Fruit fly (Drosophila melanogaster) whole organism, embryonic: ENCODE measurements around the gene CG14965.

ENCODE experiments used
- Atf6 ChIP-seq: fragments of 200-800 bp; sonication (Bioruptor generic); IDR thresholded peaks from 2 replicates; pipeline ENCODE4 v1.3.6; 2022; ENCODE audit warnings: missing biosample characterization, missing genetic modification characterization
- B-H2 ChIP-seq: fragments of 200-800 bp; sonication (Bioruptor generic); optimal IDR thresholded peaks from 2 replicates; lab custom pipeline; 2018; ENCODE audit warnings: missing biosample characterization, mild to moderate bottlenecking, missing genetic modification characterization
- CG10431 ChIP-seq: fragments of 200-800 bp; sonication (Bioruptor generic); optimal IDR thresholded peaks from 3 replicates; lab custom pipeline; 2018; ENCODE audit warnings: missing biosample characterization, mild to moderate bottlenecking, missing genetic modification characterization
- CG10543 ChIP-seq: fragments of 200-800 bp; sonication (Bioruptor generic); optimal IDR thresholded peaks from 3 replicates; lab custom pipeline; 2017; ENCODE audit warnings: missing biosample characterization, mild to moderate bottlenecking, missing genetic modification characterization, moderate library complexity
- CG10959 ChIP-seq: fragments of 200-800 bp; sonication (Bioruptor generic); IDR thresholded peaks from 2 replicates; pipeline ENCODE4 v1.3.6; 2022; ENCODE audit warnings: missing biosample characterization, missing genetic modification characterization
- CG10979 ChIP-seq: fragments of 200-800 bp; sonication (Bioruptor generic); optimal IDR thresholded peaks from 2 replicates; lab custom pipeline; 2018; ENCODE audit warnings: missing biosample characterization, mild to moderate bottlenecking, missing genetic modification characterization, moderate library complexity
- CG11696 ChIP-seq: fragments of 200-800 bp; sonication (Bioruptor generic); IDR thresholded peaks from 2 replicates; pipeline ENCODE4 v1.3.6; 2022; ENCODE audit warnings: missing biosample characterization, missing genetic modification characterization
- CG12659 ChIP-seq: fragments of 200-800 bp; sonication (Bioruptor generic); optimal IDR thresholded peaks from 3 replicates; lab custom pipeline; 2017; ENCODE audit warnings: mild to moderate bottlenecking, missing biosample characterization, missing genetic modification reagents, missing genetic modification characterization
- CG14860 ChIP-seq: fragments of 200-800 bp; sonication (Bioruptor generic); IDR thresholded peaks from 3 replicates; pipeline ENCODE4 v1.3.6; 2022; ENCODE audit warnings: missing biosample characterization, missing genetic modification characterization; ENCODE audit not compliant: partially characterized antibody
- CG16779 ChIP-seq: fragments of 200-800 bp; sonication (Bioruptor generic); IDR thresholded peaks from 2 replicates; pipeline ENCODE4 v1.3.6; 2022; ENCODE audit warnings: missing biosample characterization, missing genetic modification characterization
- CG16813 ChIP-seq: fragments of 200-800 bp; sonication (Bioruptor generic); IDR thresholded peaks from 3 replicates; pipeline ENCODE4 v1.3.6; 2022; ENCODE audit warnings: missing biosample characterization, missing genetic modification characterization; ENCODE audit not compliant: partially characterized antibody
- CG18764 ChIP-seq: fragments of 200-800 bp; sonication (Bioruptor generic); optimal IDR thresholded peaks from 3 replicates; lab custom pipeline; 2016; ENCODE audit warnings: missing biosample characterization, missing genetic modification characterization
- CG2129 ChIP-seq: fragments of 200-800 bp; sonication (Bioruptor generic); IDR thresholded peaks from 2 replicates; pipeline ENCODE4 v1.3.6; 2022; ENCODE audit warnings: missing biosample characterization, missing genetic modification characterization; ENCODE audit not compliant: partially characterized antibody
- CG31365 ChIP-seq: fragments of 200-800 bp; sonication (Bioruptor generic); optimal IDR thresholded peaks from 2 replicates; lab custom pipeline; 2018; ENCODE audit warnings: missing biosample characterization, mild to moderate bottlenecking, missing genetic modification characterization
- CG4820 ChIP-seq: fragments of 200-800 bp; sonication (Bioruptor generic); optimal IDR thresholded peaks from 3 replicates; lab custom pipeline; 2016; ENCODE audit warnings: missing biosample characterization, missing genetic modification characterization
- CG7963 ChIP-seq: fragments of 200-800 bp; sonication (Bioruptor generic); IDR thresholded peaks from 3 replicates; pipeline ENCODE4 v1.3.6; 2022; ENCODE audit warnings: missing biosample characterization, missing genetic modification characterization; ENCODE audit not compliant: partially characterized antibody
- CG8924 ChIP-seq: fragments of 200-800 bp; optimal IDR thresholded peaks from 3 replicates; lab custom pipeline; 2019; ENCODE audit warnings: missing biosample characterization, mild to moderate bottlenecking, missing genetic modification characterization, moderate library complexity
- CG9797 ChIP-seq: fragments of 200-800 bp; sonication (Bioruptor generic); optimal IDR thresholded peaks from 3 replicates; lab custom pipeline; 2018; ENCODE audit warnings: missing biosample characterization, mild to moderate bottlenecking, missing genetic modification characterization
- CTCF ChIP-seq: fragments of 200-800 bp; sonication (Bioruptor generic); optimal IDR thresholded peaks from 2 replicates; lab custom pipeline; 2017; ENCODE audit warnings: missing biosample characterization, mild to moderate bottlenecking, missing genetic modification characterization, moderate library complexity
- D19B ChIP-seq: fragments of 200-800 bp; sonication (Bioruptor generic); optimal IDR thresholded peaks from 2 replicates; lab custom pipeline; 2017; ENCODE audit warnings: missing biosample characterization, mild to moderate bottlenecking, missing genetic modification characterization
- Dp ChIP-seq: fragments of 200-800 bp; sonication (Bioruptor generic); optimal IDR thresholded peaks from 2 replicates; lab custom pipeline; 2018; ENCODE audit warnings: missing biosample characterization, mild to moderate bottlenecking, missing genetic modification characterization, moderate library complexity
- Fer2 ChIP-seq: fragments of 200-800 bp; sonication (Bioruptor generic); optimal IDR thresholded peaks from 2 replicates; lab custom pipeline; 2018; ENCODE audit warnings: missing biosample characterization, mild to moderate bottlenecking, missing genetic modification characterization, moderate library complexity
- HLH54F ChIP-seq: fragments of 200-800 bp; sonication (Bioruptor generic); optimal IDR thresholded peaks from 3 replicates; lab custom pipeline; 2016; ENCODE audit warnings: missing biosample characterization, missing genetic modification characterization
- Mes4 ChIP-seq: fragments of 200-800 bp; sonication (Bioruptor generic); optimal IDR thresholded peaks from 2 replicates; lab custom pipeline; 2016; ENCODE audit warnings: missing biosample characterization, missing genetic modification characterization
- Mrtf ChIP-seq: fragments of 200-800 bp; sonication (Bioruptor generic); IDR thresholded peaks from 3 replicates; pipeline ENCODE4 v1.3.6; 2022; ENCODE audit warnings: missing biosample characterization, missing genetic modification characterization
- Myb ChIP-seq: fragments of 200-800 bp; sonication (Bioruptor generic); optimal IDR thresholded peaks from 2 replicates; lab custom pipeline; 2016; ENCODE audit warnings: missing biosample characterization, missing genetic modification characterization
- Oaz ChIP-seq: fragments of 200-800 bp; sonication (Bioruptor generic); IDR thresholded peaks from 2 replicates; pipeline ENCODE4 v1.3.6; 2022; ENCODE audit warnings: missing biosample characterization, missing genetic modification characterization
- Sox100B ChIP-seq: fragments of 200-800 bp; sonication (Bioruptor generic); optimal IDR thresholded peaks from 3 replicates; lab custom pipeline; 2018; ENCODE audit warnings: missing biosample characterization, mild to moderate bottlenecking, missing genetic modification characterization
- Sry-δ ChIP-seq: fragments of 200-800 bp; sonication (Bioruptor generic); optimal IDR thresholded peaks from 2 replicates; lab custom pipeline; 2016; ENCODE audit warnings: missing biosample characterization, missing genetic modification characterization
- TFAM ChIP-seq: fragments of 200-800 bp; sonication (Bioruptor generic); optimal IDR thresholded peaks from 2 replicates; lab custom pipeline; 2017; ENCODE audit warnings: missing biosample characterization, missing genetic modification characterization, inconsistent platforms
- Vsx1 ChIP-seq: fragments of 200-800 bp; sonication (Bioruptor generic); optimal IDR thresholded peaks from 2 replicates; lab custom pipeline; 2017; ENCODE audit warnings: missing biosample characterization, mild to moderate bottlenecking, missing genetic modification characterization, missing genetic modification reagents
- amos ChIP-seq: fragments of 200-800 bp; sonication (Bioruptor generic); IDR thresholded peaks from 2 replicates; pipeline ENCODE4 v1.3.6; 2022; ENCODE audit warnings: missing biosample characterization, missing genetic modification characterization; ENCODE audit not compliant: partially characterized antibody
- chif ChIP-seq, 2 experiments: fragments of 200-800 bp; sonication (Bioruptor generic); optimal IDR thresholded peaks; 3 replicates each; lab custom pipeline; 2016; ENCODE audit warnings: missing biosample characterization in 2 of 2, missing genetic modification characterization in 2 of 2
- dati ChIP-seq: fragments of 200-800 bp; sonication (Bioruptor generic); IDR thresholded peaks from 2 replicates; pipeline ENCODE4 v1.3.6; 2022; ENCODE audit warnings: missing biosample characterization, missing genetic modification characterization
- dm ChIP-seq: fragments of 200-800 bp; sonication (Bioruptor generic); optimal IDR thresholded peaks from 3 replicates; lab custom pipeline; 2016; ENCODE audit warnings: missing biosample characterization, missing genetic modification characterization
- exex ChIP-seq: fragments of 200-800 bp; sonication (Bioruptor generic); optimal IDR thresholded peaks from 4 replicates; lab custom pipeline; 2018; ENCODE audit warnings: missing biosample characterization, mild to moderate bottlenecking, missing genetic modification characterization, moderate library complexity
- fd64A ChIP-seq: fragments of 200-800 bp; sonication (Bioruptor generic); optimal IDR thresholded peaks from 3 replicates; lab custom pipeline; 2018; ENCODE audit warnings: missing biosample characterization, mild to moderate bottlenecking, missing genetic modification characterization
- gem ChIP-seq: fragments of 200-800 bp; sonication (Bioruptor generic); optimal IDR thresholded peaks from 2 replicates; lab custom pipeline; 2019; ENCODE audit warnings: missing biosample characterization, mild to moderate bottlenecking, missing genetic modification characterization, moderate library complexity
- gsb-n ChIP-seq: fragments of 200-800 bp; sonication (Bioruptor generic); optimal IDR thresholded peaks from 3 replicates; lab custom pipeline; 2018; ENCODE audit warnings: missing biosample characterization, mild to moderate bottlenecking, missing genetic modification characterization
- h ChIP-seq: fragments of >200 bp; optimal IDR thresholded peaks from 2 replicates; lab custom pipeline; 2017
- hbn ChIP-seq: fragments of 200-800 bp; sonication (Bioruptor generic); IDR thresholded peaks from 2 replicates; pipeline ENCODE4 v1.3.6; 2022; ENCODE audit warnings: missing biosample characterization, missing genetic modification characterization; ENCODE audit not compliant: partially characterized antibody
- her ChIP-seq: fragments of 200-800 bp; sonication (Bioruptor generic); optimal IDR thresholded peaks from 2 replicates; lab custom pipeline; 2016; ENCODE audit warnings: missing biosample characterization, missing genetic modification characterization
- org-1 ChIP-seq: fragments of 200-800 bp; sonication (Bioruptor generic); optimal IDR thresholded peaks from 2 replicates; lab custom pipeline; 2017; ENCODE audit warnings: missing biosample characterization, missing genetic modification characterization
- sc ChIP-seq, 3 experiments: fragments of >200 bp in 2 of 3; fragments of 200-800 bp in 1 of 3; sonication (Bioruptor generic) in 1 of 3; optimal IDR thresholded peaks; 2 replicates in 2 of 3; 3 replicates in 1 of 3; lab custom pipeline; 2017; ENCODE audit warnings: mild to moderate bottlenecking in 1 of 3, missing biosample characterization in 1 of 3, missing genetic modification characterization in 1 of 3, missing genetic modification reagents in 1 of 3
- sug ChIP-seq: fragments of 200-800 bp; optimal IDR thresholded peaks from 2 replicates; lab custom pipeline; 2019; ENCODE audit warnings: missing biosample characterization, mild to moderate bottlenecking, missing genetic modification characterization, moderate library complexity
- tap ChIP-seq: fragments of 200-800 bp; optimal IDR thresholded peaks from 3 replicates; lab custom pipeline; 2019; ENCODE audit warnings: missing biosample characterization, mild to moderate bottlenecking, missing genetic modification characterization, moderate library complexity
- tll ChIP-seq, 2 experiments: fragments of 200-800 bp in 1 of 2; fragments of >200 bp in 1 of 2; sonication (Bioruptor generic) in 1 of 2; optimal IDR thresholded peaks; 2 replicates each; lab custom pipeline; 2017 to 2019; ENCODE audit warnings: missing biosample characterization in 2 of 2, missing genetic modification characterization in 2 of 2, mild to moderate bottlenecking in 1 of 2, moderate library complexity in 1 of 2
- tx ChIP-seq: fragments of 200-800 bp; sonication (Bioruptor generic); optimal IDR thresholded peaks from 2 replicates; lab custom pipeline; 2016; ENCODE audit warnings: missing biosample characterization, missing genetic modification characterization
- usp ChIP-seq: fragments of >200 bp; optimal IDR thresholded peaks from 2 replicates; lab custom pipeline; 2017; ENCODE audit warnings: missing biosample characterization, missing genetic modification characterization
- wor ChIP-seq: fragments of 200-800 bp; sonication (Bioruptor generic); IDR thresholded peaks from 2 replicates; pipeline ENCODE4 v1.3.6; 2022; ENCODE audit warnings: missing biosample characterization, missing genetic modification characterization
- zen2 ChIP-seq: fragments of 200-800 bp; sonication (Bioruptor generic); IDR thresholded peaks from 3 replicates; pipeline ENCODE4 v1.3.6; 2022; ENCODE audit warnings: missing biosample characterization, missing genetic modification characterization; ENCODE audit not compliant: partially characterized antibody

Gene CG14965

DNA sequence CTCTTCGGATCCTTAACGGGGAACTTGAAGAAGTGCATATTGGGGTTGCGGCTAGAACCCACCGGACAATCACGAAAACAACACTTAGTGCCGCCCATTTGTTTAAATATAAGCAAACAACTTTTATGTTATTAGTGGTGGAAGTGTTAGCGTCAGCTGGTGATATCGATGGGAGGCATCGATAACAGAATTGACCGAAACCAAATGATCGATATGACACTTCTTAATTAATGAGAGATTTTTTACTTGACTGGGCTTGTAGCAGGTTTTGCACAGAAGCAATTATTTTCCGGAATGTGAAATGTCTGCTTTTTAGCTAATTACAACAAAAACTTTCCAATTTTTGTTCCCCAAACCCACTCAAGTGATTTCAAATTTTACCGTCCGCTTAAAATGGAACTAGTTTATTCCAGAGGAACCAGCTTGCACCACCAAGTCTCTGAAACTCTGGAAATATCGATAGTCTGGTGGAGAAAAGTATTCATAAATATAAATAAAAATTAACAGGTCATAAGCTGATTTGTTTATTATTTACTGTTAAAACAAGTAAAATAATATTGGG lies at the start of gene CG14965 (continued):
- TF ChIP-seq CG16779 (GFP tag; lab: Robert Waterston, UW) (no peak), gsb-n (tag; lab: Kevin White, UChicago) (no peak), CG4820 (no peak), CG10959 (GFP tag; lab: Robert Waterston, UW) (no peak), CG10431 (GFP tag; lab: Kevin White, UChicago) (no peak), tll (GFP tag; optimal IDR thresholded peaks at IDR 0.05; lab: Kevin White, UChicago) (no peak), D19B (GFP tag; lab: Kevin White, UChicago) (no peak), sug (tag; lab: Kevin White, UChicago) (no peak), Sry-δ (GFP tag; lab: Kevin White, UChicago) (peak; percentile 95), B-H2 (GFP tag; lab: Kevin White, UChicago) (no peak), CG11696 (no peak), wor (GFP tag; lab: Robert Waterston, UW) (no peak), Fer2 (tag; lab: Kevin White, UChicago) (no peak), TFAM (no peak), zen2 (GFP tag; lab: Robert Waterston, UW) (peak; percentile 56; the same call in 1 of the 3 replicates), CG7963 (GFP tag; lab: Robert Waterston, UW) (peak; percentile 72), CG14860 (GFP tag; lab: Robert Waterston, UW) (peak; percentile 87), gem (tag; lab: Kevin White, UChicago) (no peak), tx (GFP tag; lab: Kevin White, UChicago) (no peak), sc (optimal IDR thresholded peaks at IDR 0.05; lab: Kevin White, UChicago) (no peak), sc (GFP tag; optimal IDR thresholded peaks at IDR 0.05; lab: Kevin White, UChicago) (no peak), CG16813 (GFP tag; lab: Robert Waterston, UW) (peak; percentile 90), exex (tag; lab: Kevin White, UChicago) (no peak), fd64A (GFP tag; lab: Kevin White, UChicago) (no peak), CG8924 (tag; lab: Kevin White, UChicago) (no peak), CG18764 (GFP tag; lab: Kevin White, UChicago) (no peak), Mrtf (GFP tag; lab: Robert Waterston, UW) (no peak), tap (tag; lab: Kevin White, UChicago) (no peak), her (GFP tag; lab: Kevin White, UChicago) (no peak), usp (GFP tag; lab: Kevin White, UChicago) (no peak), chif (GFP tag; optimal IDR thresholded peaks at IDR 0.05; lab: Kevin White, UChicago) (no peak), CG10543 (GFP tag; lab: Kevin White, UChicago) (no peak), Myb (GFP tag; lab: Kevin White, UChicago) (peak; percentile 94), Atf6 (GFP tag; lab: Robert Waterston, UW) (no peak), dm (GFP tag; lab: Kevin White, UChicago) (no peak), CG9797 (GFP tag; lab: Kevin White, UChicago) (no peak), CG2129 (GFP tag; lab: Robert Waterston, UW) (peak; percentile 86), Vsx1 (no peak), amos (GFP tag; lab: Robert Waterston, UW) (peak; percentile 87), CG10979 (no peak), org-1 (GFP tag; lab: Kevin White, UChicago) (no peak), HLH54F (GFP tag; lab: Kevin White, UChicago) (no peak), Oaz (no peak), Mes4 (GFP tag; lab: Kevin White, UChicago) (no peak), dati (no peak), h (lab: Kevin White, UChicago) (no peak), hbn (GFP tag; lab: Robert Waterston, UW) (peak; percentile 86), Sox100B (no peak), CG31365 (tag; lab: Kevin White, UChicago) (no peak), CG12659 (GFP tag; lab: Kevin White, UChicago) (no peak), CTCF (GFP tag; lab: Kevin White, UChicago) (no peak), Dp (peak; percentile 81)
